Worm (Caenorhabditis elegans): ENCODE results near the gene R11D1.7.

The R11D1.7 gene

DNA sequence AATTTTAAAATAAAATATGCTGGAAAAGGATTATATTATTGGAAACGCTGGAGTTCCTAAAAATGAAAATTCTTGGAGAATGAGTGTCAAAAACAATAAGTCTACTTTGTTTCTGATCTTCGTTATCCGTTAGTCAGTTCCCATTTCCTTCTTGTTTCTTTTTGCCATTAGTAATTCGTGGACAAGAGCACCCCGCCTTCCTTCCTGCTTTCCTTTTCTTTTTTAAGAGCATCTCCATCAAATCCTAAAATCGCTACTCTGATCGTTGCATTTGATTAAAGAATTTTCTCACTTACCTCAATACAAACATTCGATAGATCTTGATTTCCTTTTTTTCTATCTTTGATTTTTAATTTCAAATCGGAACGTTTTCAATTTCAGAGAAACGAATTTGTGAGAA lies 40.0 kb upstream of the R11D1.7 start, which contains the start of gene frpr-15:
frpr-15 (plus strand) TSS at position 301 of the 400 bp plus-strand sequence.
- TF ChIP-seq fkh-10 (GFP tag; optimal IDR thresholded peaks at IDR 0.05), result peak; percentile 9
- no peak for TF ChIP-seq hlh-17 (GFP tag; optimal IDR thresholded peaks at IDR 0.05; ENCODE audit: borderline replicate concordance)

DNA sequence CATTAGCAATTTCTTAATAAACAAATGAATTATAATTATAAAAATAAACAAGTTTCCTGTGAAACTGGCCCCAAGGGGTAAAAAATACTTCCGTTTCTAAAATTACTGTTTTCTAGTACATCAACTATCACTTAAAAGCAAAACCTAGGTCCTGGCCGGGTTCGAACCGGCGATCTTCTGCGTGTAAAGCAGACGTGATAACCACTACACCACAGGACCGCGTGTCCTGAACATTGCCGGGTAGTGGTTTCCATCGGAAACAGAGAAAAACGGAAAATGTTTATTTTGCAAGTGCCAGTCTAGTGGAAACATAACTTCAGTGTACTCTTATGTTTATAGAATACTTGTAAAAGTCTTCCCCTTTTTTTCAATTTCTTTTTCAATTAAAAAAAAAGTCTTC lies 36.6 kb upstream of the R11D1.7 start:
- TF ChIP-seq nhr-20 (tag; optimal IDR thresholded peaks at IDR 0.05) (peak; percentile 15), nhr-19 (GFP tag; conservative IDR thresholded peaks at IDR 0.05) (no peak), rnt-1 (tag; optimal IDR thresholded peaks at IDR 0.05) (no peak), nhr-237 (tag; optimal IDR thresholded peaks at IDR 0.05) (no peak), nhr-11 (tag; optimal IDR thresholded peaks at IDR 0.05) (no peak), aly-2 (tag; optimal IDR thresholded peaks at IDR 0.05) (no peak), xbp-1 (tag; optimal IDR thresholded peaks at IDR 0.05) (no peak), C04F5.9 (tag; optimal IDR thresholded peaks at IDR 0.05) (no peak), ets-5 (GFP tag; IDR thresholded peaks at IDR 0.05) (no peak), nhr-90 (tag; optimal IDR thresholded peaks at IDR 0.05; ENCODE audit: poor library complexity) (peak; percentile 7), fkh-8 (tag; optimal IDR thresholded peaks at IDR 0.05) (no peak), blmp-1 (tag; optimal IDR thresholded peaks at IDR 0.05) (no peak)

DNA sequence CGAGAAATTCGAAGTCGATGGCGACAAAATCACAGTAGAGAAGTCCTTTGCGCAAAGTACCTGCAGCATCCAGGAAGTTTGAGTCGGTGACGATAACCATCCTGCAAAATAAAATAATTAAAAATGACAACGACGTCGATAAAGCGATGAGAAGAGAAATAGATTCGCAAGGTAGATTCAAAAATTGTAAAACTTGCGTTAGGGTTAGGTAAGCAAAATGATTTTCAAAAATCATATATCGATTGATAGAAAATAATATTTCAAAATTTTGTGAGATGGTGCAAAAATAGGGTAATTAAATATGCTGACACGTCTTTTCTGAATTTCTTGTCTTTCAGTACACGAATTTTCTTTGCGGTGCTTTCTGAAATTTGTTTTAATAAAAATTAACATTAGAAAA lies 24.7 kb upstream of the R11D1.7 start, which contains the start of gene parn-1:
parn-1 (minus strand) TSS at position 101 of the 400 bp plus-strand sequence.
- TF ChIP-seq lin-14 (GFP tag; optimal IDR thresholded peaks at IDR 0.05), result no peak
- no peak for TF ChIP-seq swsn-7 (tag; optimal IDR thresholded peaks at IDR 0.05)
- no peak for TF ChIP-seq mdl-1 (tag; optimal IDR thresholded peaks at IDR 0.05)
- TF ChIP-seq grh-1 (GFP tag; IDR thresholded peaks at IDR 0.05), result no peak
- TF ChIP-seq hpl-2 (GFP tag; optimal IDR thresholded peaks at IDR 0.05), result no peak
- no peak for TF ChIP-seq fos-1 (tag; optimal IDR thresholded peaks at IDR 0.05)
- TF ChIP-seq C16A3.4 (tag; optimal IDR thresholded peaks at IDR 0.05), result no peak
- TF ChIP-seq nhr-77 (tag; optimal IDR thresholded peaks at IDR 0.05), result no peak
- no peak for TF ChIP-seq ces-1 (GFP tag; optimal IDR thresholded peaks at IDR 0.05)
- TF ChIP-seq alr-1 (tag; optimal IDR thresholded peaks at IDR 0.05; ENCODE audit: borderline replicate concordance), result no peak
- no peak for TF ChIP-seq ceh-90 (tag; optimal IDR thresholded peaks at IDR 0.05)
- TF ChIP-seq irx-1 (tag; optimal IDR thresholded peaks at IDR 0.05), result no peak
- no peak for TF ChIP-seq sptf-1 (tag; optimal IDR thresholded peaks at IDR 0.05)
- no peak for TF ChIP-seq lir-3 (tag; optimal IDR thresholded peaks at IDR 0.05; ENCODE audit: poor library complexity)
- no peak for TF ChIP-seq nhr-47 (tag; optimal IDR thresholded peaks at IDR 0.05)
- TF ChIP-seq nhr-76 (tag; optimal IDR thresholded peaks at IDR 0.05), result no peak

DNA sequence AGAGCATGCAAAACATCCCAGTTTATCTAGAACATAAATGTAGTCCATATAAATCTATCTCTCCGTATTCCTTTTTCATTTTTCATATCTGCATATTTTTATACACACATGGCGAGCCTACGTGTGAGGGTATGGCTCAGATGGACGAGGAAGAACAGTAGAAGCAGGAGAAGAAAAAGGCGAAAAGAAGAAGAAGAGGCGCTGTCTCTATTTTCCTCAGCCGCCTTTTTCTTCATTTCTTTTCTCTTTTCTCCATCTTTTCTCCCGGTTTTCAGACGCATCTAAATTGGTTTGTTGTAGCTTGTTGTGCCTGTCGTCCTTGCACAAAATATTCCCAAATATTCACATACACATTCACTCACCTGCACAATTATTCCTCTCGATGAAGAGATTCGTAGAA lies 23.8 kb upstream of the R11D1.7 start, which contains the start of gene K10C8.4:
K10C8.4 (plus strand) TSS at position 301 of the 400 bp plus-strand sequence.
- TF ChIP-seq F16B12.6 (tag; optimal IDR thresholded peaks at IDR 0.05), result no peak
- no peak for TF ChIP-seq tbx-2 (tag; optimal IDR thresholded peaks at IDR 0.05)
- no peak for TF ChIP-seq unc-30 (tag; optimal IDR thresholded peaks at IDR 0.05)

DNA sequence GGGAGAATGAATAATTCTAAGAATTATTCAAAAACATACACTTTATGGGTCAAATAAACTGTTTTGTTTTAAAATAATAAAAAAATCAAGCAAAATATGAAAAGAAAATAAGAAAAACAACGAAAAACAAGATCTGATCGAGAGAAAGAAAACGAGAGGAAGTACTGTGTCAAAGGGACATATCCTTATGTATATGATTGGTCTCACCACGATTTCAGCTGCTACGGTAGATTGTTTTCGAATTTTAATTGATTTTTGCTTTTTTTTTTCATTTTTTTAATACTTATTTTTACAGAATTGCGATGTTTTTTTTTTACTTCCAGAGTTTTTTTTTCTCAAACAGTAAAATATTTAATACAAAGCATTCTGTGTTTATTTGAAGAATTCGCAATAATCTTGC lies 23.0 kb upstream of the R11D1.7 start:
- no peak for TF ChIP-seq lin-15B (tag; optimal IDR thresholded peaks at IDR 0.05)
- TF ChIP-seq hlh-4 (tag; optimal IDR thresholded peaks at IDR 0.05), result no peak
- no peak for TF ChIP-seq unc-98 (GFP tag; IDR thresholded peaks at IDR 0.05)
- no peak for TF ChIP-seq isw-1 (GFP tag; IDR thresholded peaks at IDR 0.05)
- TF ChIP-seq pqm-1 (tag; optimal IDR thresholded peaks at IDR 0.05), result no peak
- TF ChIP-seq efl-1 (optimal IDR thresholded peaks at IDR 0.05), result no peak
- no peak for TF ChIP-seq efl-1 (GFP tag; optimal IDR thresholded peaks at IDR 0.05 in 1 of 2)
- no peak for TF ChIP-seq vab-15 (tag; optimal IDR thresholded peaks at IDR 0.05)
- no peak for TF ChIP-seq ceh-63 (GFP tag; optimal IDR thresholded peaks at IDR 0.05)
- TF ChIP-seq nhr-84 (tag; optimal IDR thresholded peaks at IDR 0.05), result no peak
